Fruit fly (Drosophila melanogaster) whole organism, adult: ENCODE data around the gene CG6661.

Experiments used
- CG11617 ChIP-seq: fragments of 200-800 bp; sonication (Bioruptor generic); optimal IDR thresholded peaks from 2 replicates; lab custom pipeline; 2017; ENCODE audit warnings: mild to moderate bottlenecking, missing biosample characterization, missing genetic modification reagents, missing genetic modification characterization
- CG12768 ChIP-seq: fragments of 200-800 bp; sonication (Bioruptor generic); optimal IDR thresholded peaks from 2 replicates; lab custom pipeline; 2017; ENCODE audit warnings: missing biosample characterization, missing genetic modification characterization, mild to moderate bottlenecking, moderate library complexity, missing genetic modification reagents
- CG14711 ChIP-seq: fragments of 200-800 bp; sonication (Bioruptor generic); optimal IDR thresholded peaks from 2 replicates; lab custom pipeline; 2018; ENCODE audit warnings: missing biosample characterization, mild to moderate bottlenecking, missing genetic modification characterization, moderate library complexity
- CG1620 ChIP-seq: fragments of 200-800 bp; sonication (Bioruptor generic); optimal IDR thresholded peaks from 2 replicates; lab custom pipeline; 2016; ENCODE audit warnings: missing biosample characterization, missing genetic modification characterization
- CG33017 ChIP-seq: fragments of 200-800 bp; sonication (Bioruptor generic); optimal IDR thresholded peaks from 2 replicates; lab custom pipeline; 2018; ENCODE audit warnings: missing biosample characterization, mild to moderate bottlenecking, missing genetic modification characterization, moderate library complexity
- CG5204 ChIP-seq: fragments of 200-800 bp; sonication (Bioruptor generic); optimal IDR thresholded peaks from 2 replicates; lab custom pipeline; 2016; ENCODE audit warnings: missing biosample characterization, missing genetic modification characterization
- CG7045 ChIP-seq: fragments of 200-800 bp; sonication (Bioruptor generic); optimal IDR thresholded peaks from 2 replicates; lab custom pipeline; 2017; ENCODE audit warnings: missing biosample characterization, mild to moderate bottlenecking, missing genetic modification characterization
- CG7101 ChIP-seq: fragments of 200-800 bp; sonication (Bioruptor generic); optimal IDR thresholded peaks from 2 replicates; lab custom pipeline; 2018; ENCODE audit warnings: missing biosample characterization, mild to moderate bottlenecking, missing genetic modification characterization, moderate library complexity
- Clk ChIP-seq: fragments of 200-800 bp; sonication (Bioruptor generic); optimal IDR thresholded peaks from 2 replicates; lab custom pipeline; 2017; ENCODE audit warnings: missing biosample characterization, missing genetic modification characterization
- Crg-1 ChIP-seq: fragments of 200-800 bp; sonication (Bioruptor generic); optimal IDR thresholded peaks from 2 replicates; lab custom pipeline; 2016; ENCODE audit warnings: missing biosample characterization, missing genetic modification characterization
- Hr96 ChIP-seq: fragments of 200-800 bp; sonication (Bioruptor generic); optimal IDR thresholded peaks from 2 replicates; lab custom pipeline; 2016; ENCODE audit warnings: missing biosample characterization, missing genetic modification characterization
- Mnt ChIP-seq: fragments of 200-800 bp; sonication (Bioruptor generic); optimal IDR thresholded peaks from 2 replicates; lab custom pipeline; 2016; ENCODE audit warnings: missing biosample characterization, mild to moderate bottlenecking, missing genetic modification characterization
- bab1 ChIP-seq: fragments of 200-800 bp; sonication (Bioruptor generic); optimal IDR thresholded peaks from 3 replicates; lab custom pipeline; 2019; ENCODE audit warnings: missing biosample characterization, mild to moderate bottlenecking, missing genetic modification characterization, moderate library complexity
- cic ChIP-seq: fragments of 200-800 bp; sonication (Bioruptor generic); optimal IDR thresholded peaks from 2 replicates; lab custom pipeline; 2017; ENCODE audit warnings: missing biosample characterization, mild to moderate bottlenecking, missing genetic modification characterization, moderate library complexity
- cnc ChIP-seq, 2 experiments: fragments of >200 bp; optimal IDR thresholded peaks; 2 replicates each; lab custom pipeline; 2017
- kay ChIP-seq: fragments of 200-800 bp; sonication (Bioruptor generic); peaks from one replicate; lab custom pipeline; 2016; ENCODE audit warnings: missing biosample characterization, missing genetic modification characterization, borderline replicate concordance
- ovo ChIP-seq: fragments of 200-800 bp; sonication (Bioruptor generic); optimal IDR thresholded peaks from 2 replicates; lab custom pipeline; 2016; ENCODE audit warnings: missing biosample characterization, missing genetic modification characterization
- pad ChIP-seq: fragments of 200-800 bp; sonication (Bioruptor generic); optimal IDR thresholded peaks from 3 replicates; lab custom pipeline; 2017; ENCODE audit warnings: missing biosample characterization, missing genetic modification characterization, mild to moderate bottlenecking, moderate library complexity, missing genetic modification reagents
- tj ChIP-seq: fragments of 200-800 bp; sonication (Bioruptor generic); optimal IDR thresholded peaks from 3 replicates; lab custom pipeline; 2017; ENCODE audit warnings: missing biosample characterization, mild to moderate bottlenecking, missing genetic modification characterization, moderate library complexity
- toe ChIP-seq: fragments of 200-800 bp; sonication (Bioruptor generic); optimal IDR thresholded peaks from 2 replicates; lab custom pipeline; 2016; ENCODE audit warnings: missing biosample characterization, missing genetic modification characterization

The CG6661 gene

DNA sequence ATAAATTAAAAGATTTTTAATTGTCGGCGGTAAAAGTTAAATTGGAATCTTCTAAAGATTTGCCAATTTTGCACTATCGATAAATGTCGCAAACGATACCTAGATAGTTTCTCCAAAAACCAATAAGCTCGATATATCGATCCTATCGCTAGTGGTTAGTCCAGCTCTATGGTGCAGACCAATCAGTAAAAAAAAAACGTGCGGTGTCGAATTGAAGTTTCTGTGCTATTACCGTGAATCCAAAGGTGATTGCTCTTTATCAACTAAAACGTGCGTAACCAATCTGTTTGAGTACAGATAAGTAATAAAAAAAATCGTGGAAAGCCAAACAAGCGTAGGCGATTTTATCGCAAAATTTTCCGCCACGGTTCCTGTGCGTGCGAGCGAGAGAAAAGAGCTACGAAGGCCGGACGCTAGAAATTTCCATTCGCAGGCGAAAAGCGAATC is 2.3 kb downstream of the CG6661 start, which contains the start of gene Hsp110:
Gene Hsp110 (plus strand): TSS at position 153 of the 447 bp plus-strand sequence.
- TF ChIP-seq bab1 (GFP tag; lab: Kevin White, UChicago) (peak; percentile 64), kay (GFP tag; lab: Kevin White, UChicago) (peak; percentile 96), cnc (optimal IDR thresholded peaks at IDR 0.05; lab: Kevin White, UChicago) (no peak), Crg-1 (GFP tag; lab: Kevin White, UChicago) (peak; percentile 43), Clk (GFP tag; lab: Kevin White, UChicago) (no peak), Hr96 (GFP tag; lab: Kevin White, UChicago) (no peak), CG1620 (GFP tag; lab: Kevin White, UChicago) (peak; percentile 43), CG7101 (tag; lab: Kevin White, UChicago) (peak; percentile 48), ovo (peak; percentile 4), CG5204 (no peak), CG7045 (GFP tag; lab: Kevin White, UChicago) (no peak), pad (GFP tag; lab: Kevin White, UChicago) (peak; percentile 14), CG12768 (GFP tag; lab: Kevin White, UChicago) (peak; percentile 36), toe (no peak), tj (GFP tag; lab: Kevin White, UChicago) (peak; percentile 48), CG33017 (tag; lab: Kevin White, UChicago) (peak; percentile 65), CG14711 (tag; lab: Kevin White, UChicago) (no peak), CG11617 (GFP tag; lab: Kevin White, UChicago) (peak; percentile 66), Mnt (GFP tag; lab: Kevin White, UChicago) (peak; percentile 94), cic (peak; percentile 29)

dm6 chr3L:14037655-14038644 is 3.4 kb downstream of the CG6661 start:
- TF ChIP-seq bab1 (GFP tag; lab: Kevin White, UChicago) (peak; percentile 2), pad (GFP tag; lab: Kevin White, UChicago) (peak; percentile 78), CG5204 (no peak), tj (GFP tag; lab: Kevin White, UChicago) (peak; percentile 33), CG33017 (tag; lab: Kevin White, UChicago) (no peak), CG12768 (GFP tag; lab: Kevin White, UChicago) (no peak), CG14711 (tag; lab: Kevin White, UChicago) (no peak), cnc (optimal IDR thresholded peaks at IDR 0.05; lab: Kevin White, UChicago) (peak in 1 of 2 experiments; percentile 64), Mnt (GFP tag; lab: Kevin White, UChicago) (peak; percentile 89), Hr96 (GFP tag; lab: Kevin White, UChicago) (no peak), cic (peak; percentile 47), CG1620 (GFP tag; lab: Kevin White, UChicago) (no peak), CG7101 (tag; lab: Kevin White, UChicago) (no peak), CG11617 (GFP tag; lab: Kevin White, UChicago) (no peak)

DNA sequence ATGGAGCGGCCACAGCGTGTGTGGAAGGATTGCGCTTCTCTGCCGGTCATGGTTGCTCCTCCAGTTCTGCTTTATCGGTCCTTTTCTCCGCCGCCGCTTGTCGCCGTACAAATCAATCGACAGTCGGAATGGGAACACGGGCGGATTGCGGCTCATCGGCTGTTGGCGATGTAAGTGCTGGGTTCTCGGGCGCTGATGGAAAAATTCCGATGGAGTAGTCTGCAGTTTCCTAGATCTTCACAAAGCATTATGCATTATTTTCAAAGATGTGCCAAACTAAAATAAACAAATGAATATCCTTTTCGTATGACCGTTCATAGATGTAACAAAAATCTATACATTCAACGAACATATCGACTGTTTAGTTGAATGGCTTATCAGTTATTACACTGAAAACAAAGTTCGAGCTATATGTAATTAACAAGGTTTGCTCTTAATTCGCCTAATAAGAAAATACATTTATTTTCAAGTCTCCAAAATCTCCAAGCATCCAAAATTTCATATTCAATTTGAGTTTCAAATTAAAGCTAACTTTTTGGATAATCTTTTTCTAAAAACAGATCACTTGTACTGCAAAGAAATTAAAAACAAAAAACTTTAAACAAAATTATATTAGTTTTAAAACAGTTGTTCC is 15.2 kb downstream of the CG6661 start, which contains the start of gene Neurl4:
Gene Neurl4 (minus strand): TSS at position 273 of the 634 bp plus-strand sequence.
- TF ChIP-seq CG5204 (peak; percentile 56), ovo (peak; percentile 30), kay (GFP tag; lab: Kevin White, UChicago) (no peak), CG7045 (GFP tag; lab: Kevin White, UChicago) (peak; percentile 47), Mnt (GFP tag; lab: Kevin White, UChicago) (no peak), CG12768 (GFP tag; lab: Kevin White, UChicago) (no peak), cnc (optimal IDR thresholded peaks at IDR 0.05; lab: Kevin White, UChicago) (no peak), Crg-1 (GFP tag; lab: Kevin White, UChicago) (peak; percentile 7), cic (peak; percentile 3), CG11617 (GFP tag; lab: Kevin White, UChicago) (peak; percentile 37), toe (no peak), bab1 (GFP tag; lab: Kevin White, UChicago) (no peak), tj (GFP tag; lab: Kevin White, UChicago) (no peak), CG14711 (tag; lab: Kevin White, UChicago) (peak; percentile 58), Hr96 (GFP tag; lab: Kevin White, UChicago) (no peak), CG1620 (GFP tag; lab: Kevin White, UChicago) (peak; percentile 5), Clk (GFP tag; lab: Kevin White, UChicago) (no peak), CG33017 (tag; lab: Kevin White, UChicago) (peak; percentile 49), CG7101 (tag; lab: Kevin White, UChicago) (peak; percentile 53), pad (GFP tag; lab: Kevin White, UChicago) (peak; percentile 43)

dm6 chr3L:14050944-14051548 is 16.5 kb downstream of the CG6661 start, which contains the start of gene CG6833:
TSS of gene CG6833 (plus strand) at chr3L:14051206.
- no peak for TF ChIP-seq ovo
- TF ChIP-seq CG11617 (GFP tag; lab: Kevin White, UChicago) = no peak
- TF ChIP-seq CG5204 = peak; percentile 55
- TF ChIP-seq Hr96 (GFP tag; lab: Kevin White, UChicago) = peak; percentile 57
- peak; percentile 42 for TF ChIP-seq CG14711 (tag; lab: Kevin White, UChicago)
- no peak for TF ChIP-seq CG33017 (tag; lab: Kevin White, UChicago)
- TF ChIP-seq Clk (GFP tag; lab: Kevin White, UChicago) = peak; percentile 24
- peak; percentile 58 for TF ChIP-seq Mnt (GFP tag; lab: Kevin White, UChicago)
- TF ChIP-seq tj (GFP tag; lab: Kevin White, UChicago) = no peak
- peak; percentile 41 for TF ChIP-seq CG7101 (tag; lab: Kevin White, UChicago)
- TF ChIP-seq kay (GFP tag; lab: Kevin White, UChicago) = no peak
- peak; percentile 64 for TF ChIP-seq CG1620 (GFP tag; lab: Kevin White, UChicago)
- peak; percentile 45 for TF ChIP-seq pad (GFP tag; lab: Kevin White, UChicago)
- no peak for TF ChIP-seq cnc (optimal IDR thresholded peaks at IDR 0.05; lab: Kevin White, UChicago)
- TF ChIP-seq bab1 (GFP tag; lab: Kevin White, UChicago) = peak; percentile 76
- TF ChIP-seq cic = no peak
- no peak for TF ChIP-seq Crg-1 (GFP tag; lab: Kevin White, UChicago)
- TF ChIP-seq toe = peak; percentile 68
- peak; percentile 30 for TF ChIP-seq CG7045 (GFP tag; lab: Kevin White, UChicago)
- peak; percentile 30 for TF ChIP-seq CG12768 (GFP tag; lab: Kevin White, UChicago)
